Fruit fly (Drosophila melanogaster) whole organism, pupa: ENCODE data around the gene Ogdh.
A peak's percentile ranks its signal among the peaks of the same experiment; 100 is the strongest.

Experiments
- CG13204 ChIP-seq: fragments of 200-800 bp; sonication (Bioruptor generic); optimal IDR thresholded peaks from 2 replicates; lab custom pipeline; 2018; ENCODE audit warnings: missing biosample characterization, mild to moderate bottlenecking, missing genetic modification characterization, moderate library complexity
- CG14655 ChIP-seq: fragments of 200-800 bp; sonication (Bioruptor generic); optimal IDR thresholded peaks from 3 replicates; lab custom pipeline; 2017; ENCODE audit warnings: mild to moderate bottlenecking, missing biosample characterization, missing genetic modification reagents, missing genetic modification characterization
- CG15710 ChIP-seq: fragments of 200-800 bp; sonication (Bioruptor generic); optimal IDR thresholded peaks from 2 replicates; lab custom pipeline; 2018; ENCODE audit warnings: missing biosample characterization, mild to moderate bottlenecking, missing genetic modification characterization, moderate library complexity
- CG17806 ChIP-seq: fragments of 200-800 bp; sonication (Bioruptor generic); optimal IDR thresholded peaks from 2 replicates; lab custom pipeline; 2018; ENCODE audit warnings: missing biosample characterization, mild to moderate bottlenecking, missing genetic modification characterization, moderate library complexity
- CG32121 ChIP-seq: fragments of 200-800 bp; sonication (Bioruptor generic); IDR thresholded peaks from 2 replicates; pipeline ENCODE4 v1.3.6; 2022; ENCODE audit warnings: missing biosample characterization, missing genetic modification characterization
- CG34367 ChIP-seq: fragments of 200-800 bp; sonication (Bioruptor generic); optimal IDR thresholded peaks from 2 replicates; lab custom pipeline; 2018; ENCODE audit warnings: missing biosample characterization, mild to moderate bottlenecking, missing genetic modification characterization
- CG4496 ChIP-seq: fragments of 200-800 bp; sonication (Bioruptor generic); IDR thresholded peaks from 3 replicates; pipeline ENCODE4 v1.3.6; 2022; ENCODE audit warnings: missing biosample characterization, missing genetic modification characterization
- CG8159 ChIP-seq: fragments of 200-800 bp; sonication (Bioruptor generic); optimal IDR thresholded peaks from 3 replicates; lab custom pipeline; 2018; ENCODE audit warnings: missing biosample characterization, mild to moderate bottlenecking, missing genetic modification characterization, moderate library complexity
- D1 ChIP-seq: fragments of 200-800 bp; sonication (Bioruptor generic); optimal IDR thresholded peaks from 2 replicates; lab custom pipeline; 2018; ENCODE audit warnings: missing biosample characterization, mild to moderate bottlenecking, missing genetic modification characterization, moderate library complexity
- EcR ChIP-seq: fragments of 200-800 bp; sonication (Bioruptor generic); optimal IDR thresholded peaks from 3 replicates; lab custom pipeline; 2019; ENCODE audit warnings: missing biosample characterization, missing genetic modification characterization, mild to moderate bottlenecking, moderate library complexity, missing genetic modification reagents
- Ets98B ChIP-seq: fragments of 200-800 bp; sonication (Bioruptor generic); IDR thresholded peaks from 2 replicates; pipeline ENCODE4 v1.3.6; 2022; ENCODE audit warnings: missing biosample characterization, missing genetic modification characterization
- Pif1B ChIP-seq: fragments of 200-800 bp; sonication (Bioruptor generic); optimal IDR thresholded peaks from 3 replicates; lab custom pipeline; 2016; ENCODE audit warnings: missing biosample characterization, missing genetic modification characterization
- gl ChIP-seq: fragments of 200-800 bp; sonication (Bioruptor generic); optimal IDR thresholded peaks from 2 replicates; lab custom pipeline; 2018; ENCODE audit warnings: missing biosample characterization, mild to moderate bottlenecking, missing genetic modification characterization

- TF ChIP-seq CG8159 (tag; lab: Kevin White, UChicago) (no peak), Pif1B (peak; percentile 66), CG4496 (GFP tag; lab: Robert Waterston, UW) (peak; percentile 90), D1 (no peak), Ets98B (GFP tag; lab: Robert Waterston, UW) (peak; percentile 46), CG32121 (peak; percentile 41; the same call in 1 of the 2 replicates), EcR (GFP tag; lab: Kevin White, UChicago) (peak; percentile 72), gl (tag; lab: Kevin White, UChicago) (peak; percentile 11), CG15710 (no peak), CG17806 (tag; lab: Kevin White, UChicago) (no peak), CG13204 (GFP tag; lab: Kevin White, UChicago) (no peak), CG14655 (GFP tag; lab: Kevin White, UChicago) (no peak), CG34367 (tag; lab: Kevin White, UChicago) (no peak)
Observed at dm6 chr3L:16969652-16970109, 15.1 kb downstream of the Ogdh start, which contains the start of gene Exn.
